1 fruit fly cellular context compared by ENCODE assay signal in genomic region chr2L:1462136-1462535, dm6.
TF ChIP-seq lines count a peak whose summit lies in the region.

No protein-coding gene starts in this region.

TF ChIP-seq in whole organism, embryonic, 481 proteins besides CTCF, POLR2A, EP300 and RAD21 (continued from another document and continues in another):
- TF ChIP-seq ken (GFP tag; IDR thresholded peaks at IDR 0.05; lab: Robert Waterston, UW): peak; percentile 45; the same call in 2 of the 3 replicates
- TF ChIP-seq bcd (GFP tag; optimal IDR thresholded peaks at IDR 0.05; lab: Kevin White, UChicago): no peak
- TF ChIP-seq Neu2 (GFP tag; optimal IDR thresholded peaks at IDR 0.05; lab: Kevin White, UChicago; ENCODE audit: borderline replicate concordance): no peak
- TF ChIP-seq CG3407 (GFP tag; optimal IDR thresholded peaks at IDR 0.05; lab: Kevin White, UChicago): peak; percentile 49
- no peak for TF ChIP-seq pho (GFP tag; optimal IDR thresholded peaks at IDR 0.05; lab: Kevin White, UChicago)
- peak; percentile 53; the same call in 1 of the 2 replicates for TF ChIP-seq ranshi (GFP tag; IDR thresholded peaks at IDR 0.05; lab: Robert Waterston, UW)
- peak; percentile 34 for TF ChIP-seq CG12942 (GFP tag; optimal IDR thresholded peaks at IDR 0.05; lab: Kevin White, UChicago)
- TF ChIP-seq Dip3 (GFP tag; optimal IDR thresholded peaks at IDR 0.05; lab: Kevin White, UChicago): no peak
- no peak for TF ChIP-seq Hey (tag; optimal IDR thresholded peaks at IDR 0.05; lab: Kevin White, UChicago)
- no peak for TF ChIP-seq caup (GFP tag; optimal IDR thresholded peaks at IDR 0.05; lab: Kevin White, UChicago; ENCODE audit: severe bottlenecking)
- peak; percentile 80 for TF ChIP-seq CG17829 (tag; optimal IDR thresholded peaks at IDR 0.05; lab: Kevin White, UChicago)
- TF ChIP-seq CG31388 (GFP tag; optimal IDR thresholded peaks at IDR 0.05; lab: Kevin White, UChicago): no peak
- peak; percentile 18 to 46 for TF ChIP-seq Pdp1 (GFP tag; optimal IDR thresholded peaks at IDR 0.05; lab: Kevin White, UChicago)
- TF ChIP-seq CG7963 (GFP tag; IDR thresholded peaks at IDR 0.05; lab: Robert Waterston, UW; ENCODE audit: partially characterized antibody): no peak
- TF ChIP-seq CG30431 (GFP tag; optimal IDR thresholded peaks at IDR 0.05; lab: Kevin White, UChicago): peak; percentile 4
- peak; percentile 96 for TF ChIP-seq CG2129 (GFP tag; IDR thresholded peaks at IDR 0.05; lab: Robert Waterston, UW; ENCODE audit: partially characterized antibody)
- TF ChIP-seq wdn (GFP tag; IDR thresholded peaks at IDR 0.05; lab: Robert Waterston, UW): no peak
- no peak for TF ChIP-seq CG15514 (GFP tag; optimal IDR thresholded peaks at IDR 0.05; lab: Kevin White, UChicago)
- no peak for TF ChIP-seq CG10321 (GFP tag; IDR thresholded peaks at IDR 0.05; lab: Robert Waterston, UW)
- TF ChIP-seq Dek (tag; optimal IDR thresholded peaks at IDR 0.05; lab: Kevin White, UChicago): no peak
- TF ChIP-seq ase (GFP tag; IDR thresholded peaks at IDR 0.05; lab: Robert Waterston, UW): no peak
- no peak for TF ChIP-seq Ssrp (tag; optimal IDR thresholded peaks at IDR 0.05; lab: Kevin White, UChicago)
- no peak for TF ChIP-seq D19B (GFP tag; optimal IDR thresholded peaks at IDR 0.05; lab: Kevin White, UChicago)
- TF ChIP-seq CG8944 (GFP tag; optimal IDR thresholded peaks at IDR 0.05; lab: Kevin White, UChicago): peak; percentile 50
- TF ChIP-seq CG2116 (GFP tag; optimal IDR thresholded peaks at IDR 0.05; lab: Kevin White, UChicago): peak; percentile 34
- peak; percentile 79 for TF ChIP-seq CG12391 (tag; optimal IDR thresholded peaks at IDR 0.05; lab: Kevin White, UChicago)
- TF ChIP-seq fd96Cb (tag; optimal IDR thresholded peaks at IDR 0.05; lab: Kevin White, UChicago): peak; percentile 40
- TF ChIP-seq CG10959 (GFP tag; IDR thresholded peaks at IDR 0.05; lab: Robert Waterston, UW): peak; percentile 86
- TF ChIP-seq CG10366 (GFP tag; IDR thresholded peaks at IDR 0.05; lab: Robert Waterston, UW): peak; percentile 40
- peak; percentile 11 for TF ChIP-seq CG6813 (GFP tag; optimal IDR thresholded peaks at IDR 0.05; lab: Kevin White, UChicago)
- peak; percentile 28 for TF ChIP-seq trem (tag; optimal IDR thresholded peaks at IDR 0.05; lab: Kevin White, UChicago)
- TF ChIP-seq CG1792 (GFP tag; optimal IDR thresholded peaks at IDR 0.05; lab: Kevin White, UChicago): no peak
- no peak for TF ChIP-seq CG12744 (GFP tag; optimal IDR thresholded peaks at IDR 0.05; lab: Kevin White, UChicago)
- TF ChIP-seq CG5245 (GFP tag; optimal IDR thresholded peaks at IDR 0.05; lab: Kevin White, UChicago): peak; percentile 23
- TF ChIP-seq dan (GFP tag; IDR thresholded peaks at IDR 0.05; lab: Robert Waterston, UW): peak; percentile 70
- TF ChIP-seq Dip2 (GFP tag; IDR thresholded peaks at IDR 0.05; lab: Robert Waterston, UW): no peak
- TF ChIP-seq CG10209 (GFP tag; optimal IDR thresholded peaks at IDR 0.05; lab: Kevin White, UChicago): peak; percentile 40
- no peak for TF ChIP-seq Nf-YC (tag; optimal IDR thresholded peaks at IDR 0.05; lab: Kevin White, UChicago)
- TF ChIP-seq D (optimal IDR thresholded peaks at IDR 0.05; lab: Kevin White, UChicago): no peak
- peak; percentile 36 for TF ChIP-seq D (GFP tag; optimal IDR thresholded peaks at IDR 0.05; lab: Kevin White, UChicago)
- TF ChIP-seq MESR4 (GFP tag; optimal IDR thresholded peaks at IDR 0.05; lab: Kevin White, UChicago): no peak
- peak; percentile 7 for TF ChIP-seq CG9876 (GFP tag; optimal IDR thresholded peaks at IDR 0.05; lab: Kevin White, UChicago)
- TF ChIP-seq CG11695 (GFP tag; IDR thresholded peaks at IDR 0.05; lab: Robert Waterston, UW): 0 out of 3 replicates have a peak, but pooled peaks have one; percentile 26
- peak; percentile 64 for TF ChIP-seq chn (GFP tag; optimal IDR thresholded peaks at IDR 0.05; lab: Kevin White, UChicago)
- no peak for TF ChIP-seq YL-1 (GFP tag; optimal IDR thresholded peaks at IDR 0.05; lab: Kevin White, UChicago)
- no peak for TF ChIP-seq eyg (GFP tag; optimal IDR thresholded peaks at IDR 0.05; lab: Kevin White, UChicago)
- TF ChIP-seq Lhr (GFP tag; optimal IDR thresholded peaks at IDR 0.05; lab: Kevin White, UChicago): peak; percentile 20
- no peak for TF ChIP-seq abd-A (tag; optimal IDR thresholded peaks at IDR 0.05; lab: Kevin White, UChicago)
- TF ChIP-seq CG1024 (GFP tag; IDR thresholded peaks at IDR 0.05; lab: Robert Waterston, UW): 0 out of 2 replicates have a peak, but pooled peaks have one; percentile 15
- no peak for TF ChIP-seq CG15479 (GFP tag; optimal IDR thresholded peaks at IDR 0.05; lab: Kevin White, UChicago)
- TF ChIP-seq btn (GFP tag; optimal IDR thresholded peaks at IDR 0.05; lab: Kevin White, UChicago): no peak
- 0 out of 2 replicates have a peak, but pooled peaks have one; percentile 19 for TF ChIP-seq Ada2b (GFP tag; IDR thresholded peaks at IDR 0.05; lab: Robert Waterston, UW)
- no peak for TF ChIP-seq pzg (GFP tag; optimal IDR thresholded peaks at IDR 0.05; lab: Kevin White, UChicago)
- peak in 1 of 3 experiments; percentile 76 for TF ChIP-seq lola (GFP tag; optimal IDR thresholded peaks at IDR 0.05; lab: Kevin White, UChicago)
- TF ChIP-seq E2f1 (GFP tag; IDR thresholded peaks at IDR 0.05; lab: Robert Waterston, UW): peak; percentile 34
- no peak for TF ChIP-seq emc (GFP tag; optimal IDR thresholded peaks at IDR 0.05; lab: Kevin White, UChicago)
- TF ChIP-seq CG1832 (GFP tag; optimal IDR thresholded peaks at IDR 0.05; lab: Kevin White, UChicago): no peak
- no peak for TF ChIP-seq tna (GFP tag; IDR thresholded peaks at IDR 0.05; lab: Robert Waterston, UW; ENCODE audit: partially characterized antibody)
- peak; percentile 31 for TF ChIP-seq CoRest (tag; optimal IDR thresholded peaks at IDR 0.05; lab: Kevin White, UChicago)
- TF ChIP-seq CG6175 (GFP tag; IDR thresholded peaks at IDR 0.05; lab: Robert Waterston, UW): no peak
- no peak for TF ChIP-seq HmgZ (tag; optimal IDR thresholded peaks at IDR 0.05; lab: Kevin White, UChicago)
- no peak for TF ChIP-seq HLH54F (GFP tag; optimal IDR thresholded peaks at IDR 0.05; lab: Kevin White, UChicago)
- TF ChIP-seq Atf-2 (GFP tag; optimal IDR thresholded peaks at IDR 0.05; lab: Kevin White, UChicago): peak; percentile 48
- no peak for TF ChIP-seq ap (GFP tag; IDR thresholded peaks at IDR 0.05; lab: Robert Waterston, UW)
- TF ChIP-seq CG8388 (GFP tag; optimal IDR thresholded peaks at IDR 0.05; lab: Kevin White, UChicago): peak; percentile 21
- peak; percentile 99 for TF ChIP-seq twi (tag; optimal IDR thresholded peaks at IDR 0.05; lab: Kevin White, UChicago)
- peak; percentile 70 for TF ChIP-seq CG15696 (tag; optimal IDR thresholded peaks at IDR 0.05; lab: Kevin White, UChicago)
- peak; percentile 81 for TF ChIP-seq ara (GFP tag; IDR thresholded peaks at IDR 0.05; lab: Robert Waterston, UW)
- TF ChIP-seq CG3838 (GFP tag; optimal IDR thresholded peaks at IDR 0.05; lab: Kevin White, UChicago): no peak
- TF ChIP-seq unc-4 (GFP tag; IDR thresholded peaks at IDR 0.05; lab: Robert Waterston, UW; ENCODE audit: partially characterized antibody): 0 out of 2 replicates have a peak, but pooled peaks have one; percentile 46
- TF ChIP-seq CG10147 (GFP tag; optimal IDR thresholded peaks at IDR 0.05; lab: Kevin White, UChicago): no peak
- TF ChIP-seq psq (GFP tag; optimal IDR thresholded peaks at IDR 0.05; lab: Kevin White, UChicago): no peak
- no peak for TF ChIP-seq dimm (GFP tag; IDR thresholded peaks at IDR 0.05; lab: Robert Waterston, UW)
- TF ChIP-seq tup (GFP tag; optimal IDR thresholded peaks at IDR 0.05; lab: Kevin White, UChicago): no peak
- TF ChIP-seq klu (GFP tag; IDR thresholded peaks at IDR 0.05; lab: Robert Waterston, UW): 0 out of 2 replicates have a peak, but pooled peaks have one; percentile 13
- peak; percentile 68 for TF ChIP-seq sens-2 (GFP tag; IDR thresholded peaks at IDR 0.05; lab: Robert Waterston, UW)
- no peak for TF ChIP-seq da (GFP tag; optimal IDR thresholded peaks at IDR 0.05; lab: Kevin White, UChicago)
- 0 out of 2 replicates have a peak, but pooled peaks have one; percentile 13 for TF ChIP-seq esg (GFP tag; conservative IDR thresholded peaks at IDR 0.05; lab: Robert Waterston, UW)
- TF ChIP-seq Gug (GFP tag; IDR thresholded peaks at IDR 0.05; lab: Robert Waterston, UW): no peak; the same call in 3 of the 4 replicates
- TF ChIP-seq CG9727 (GFP tag; optimal IDR thresholded peaks at IDR 0.05; lab: Kevin White, UChicago): peak; percentile 71
- TF ChIP-seq NfI (GFP tag; optimal IDR thresholded peaks at IDR 0.05; lab: Kevin White, UChicago): no peak
- TF ChIP-seq CG13624 (GFP tag; optimal IDR thresholded peaks at IDR 0.05; lab: Kevin White, UChicago): no peak
- TF ChIP-seq Vsx1 (GFP tag; optimal IDR thresholded peaks at IDR 0.05; lab: Kevin White, UChicago): no peak
- no peak for TF ChIP-seq cas (GFP tag; IDR thresholded peaks at IDR 0.05; lab: Robert Waterston, UW)
- no peak for TF ChIP-seq CG2889 (GFP tag; IDR thresholded peaks at IDR 0.05; lab: Robert Waterston, UW)
- TF ChIP-seq Stat92E (GFP tag; optimal IDR thresholded peaks at IDR 0.05; lab: Kevin White, UChicago): no peak
- TF ChIP-seq CG7357 (GFP tag; IDR thresholded peaks at IDR 0.05; lab: Robert Waterston, UW): peak; percentile 58; the same call in 2 of the 3 replicates
- TF ChIP-seq Fer1 (GFP tag; optimal IDR thresholded peaks at IDR 0.05; lab: Kevin White, UChicago): no peak
- TF ChIP-seq CG10462 (GFP tag; optimal IDR thresholded peaks at IDR 0.05; lab: Kevin White, UChicago): peak; percentile 43
- TF ChIP-seq CG3847 (GFP tag; IDR thresholded peaks at IDR 0.05; lab: Robert Waterston, UW): no peak
- no peak for TF ChIP-seq usp (GFP tag; optimal IDR thresholded peaks at IDR 0.05; lab: Kevin White, UChicago)
- no peak for TF ChIP-seq wek (GFP tag; optimal IDR thresholded peaks at IDR 0.05; lab: Kevin White, UChicago)
- TF ChIP-seq hb (GFP tag; IDR thresholded peaks at IDR 0.05; lab: Robert Waterston, UW; ENCODE audit: partially characterized antibody): peak; percentile 69; the same call in 2 of the 3 replicates
- no peak for TF ChIP-seq CG13123 (GFP tag; optimal IDR thresholded peaks at IDR 0.05; lab: Kevin White, UChicago)
- no peak for TF ChIP-seq zen2 (GFP tag; IDR thresholded peaks at IDR 0.05; lab: Robert Waterston, UW; ENCODE audit: partially characterized antibody)
- 0 out of 3 replicates have a peak, but pooled peaks have one; percentile 42 for TF ChIP-seq CG17361 (GFP tag; IDR thresholded peaks at IDR 0.05; lab: Robert Waterston, UW)
- TF ChIP-seq CG8290 (GFP tag; optimal IDR thresholded peaks at IDR 0.05; lab: Kevin White, UChicago): peak; percentile 34
- TF ChIP-seq CG8290 (tag; optimal IDR thresholded peaks at IDR 0.05; lab: Kevin White, UChicago): no peak
- no peak for TF ChIP-seq CG9932 (GFP tag; IDR thresholded peaks at IDR 0.05; lab: Robert Waterston, UW)
- peak; percentile 85 for TF ChIP-seq CG17328 (GFP tag; IDR thresholded peaks at IDR 0.05; lab: Robert Waterston, UW)
- no peak for TF ChIP-seq CG15073 (GFP tag; optimal IDR thresholded peaks at IDR 0.05; lab: Kevin White, UChicago)
- TF ChIP-seq zfh2 (GFP tag; optimal IDR thresholded peaks at IDR 0.05; lab: Kevin White, UChicago): no peak
- no peak for TF ChIP-seq CG18599 (GFP tag; optimal IDR thresholded peaks at IDR 0.05; lab: Kevin White, UChicago)
- TF ChIP-seq CG15011 (GFP tag; optimal IDR thresholded peaks at IDR 0.05; lab: Kevin White, UChicago): no peak
- no peak for TF ChIP-seq CG13894 (tag; optimal IDR thresholded peaks at IDR 0.05; lab: Kevin White, UChicago)
- no peak for TF ChIP-seq CG11085 (GFP tag; IDR thresholded peaks at IDR 0.05; lab: Robert Waterston, UW)
- peak; percentile 50 for TF ChIP-seq az2 (GFP tag; optimal IDR thresholded peaks at IDR 0.05; lab: Kevin White, UChicago)
- TF ChIP-seq gfzf (GFP tag; optimal IDR thresholded peaks at IDR 0.05; lab: Kevin White, UChicago): no peak
- peak; percentile 82 for TF ChIP-seq CG2202 (tag; optimal IDR thresholded peaks at IDR 0.05; lab: Kevin White, UChicago)
- TF ChIP-seq CG11247 (GFP tag; IDR thresholded peaks at IDR 0.05; lab: Robert Waterston, UW): 0 out of 2 replicates have a peak, but pooled peaks have one; percentile 31
- no peak for TF ChIP-seq HHEX (GFP tag; optimal IDR thresholded peaks at IDR 0.05; lab: Kevin White, UChicago)
- TF ChIP-seq BtbVII (GFP tag; optimal IDR thresholded peaks at IDR 0.05; lab: Kevin White, UChicago): no peak
- no peak for TF ChIP-seq hkb (optimal IDR thresholded peaks at IDR 0.05; lab: Kevin White, UChicago)
- no peak for TF ChIP-seq hkb (GFP tag; IDR thresholded peaks at IDR 0.05; lab: Robert Waterston, UW)
- TF ChIP-seq bowl (GFP tag; IDR thresholded peaks at IDR 0.05; lab: Robert Waterston, UW): no peak
- TF ChIP-seq ATbp (GFP tag; optimal IDR thresholded peaks at IDR 0.05; lab: Kevin White, UChicago): peak; percentile 11
- TF ChIP-seq ci (GFP tag; IDR thresholded peaks at IDR 0.05; lab: Robert Waterston, UW): peak; percentile 54; the same call in 1 of the 3 replicates
- no peak for TF ChIP-seq CG2199 (GFP tag; IDR thresholded peaks at IDR 0.05; lab: Robert Waterston, UW)
- peak; percentile 36 for TF ChIP-seq unpg (GFP tag; optimal IDR thresholded peaks at IDR 0.05; lab: Kevin White, UChicago)
- no peak for TF ChIP-seq Antp (GFP tag; optimal IDR thresholded peaks at IDR 0.05; lab: Kevin White, UChicago)
- peak in 1 of 2 experiments; percentile 62 for TF ChIP-seq bsh (GFP tag; optimal IDR thresholded peaks at IDR 0.05; lab: Kevin White, UChicago)
- TF ChIP-seq vvl (GFP tag; IDR thresholded peaks at IDR 0.05; lab: Robert Waterston, UW): peak; percentile 54
- TF ChIP-seq CG18011 (GFP tag; optimal IDR thresholded peaks at IDR 0.05; lab: Kevin White, UChicago): no peak
- TF ChIP-seq CG10654 (GFP tag; optimal IDR thresholded peaks at IDR 0.05; lab: Kevin White, UChicago): no peak
- TF ChIP-seq H15 (GFP tag; IDR thresholded peaks at IDR 0.05; lab: Robert Waterston, UW): peak; percentile 40; the same call in 1 of the 3 replicates
- peak; percentile 63; the same call in 1 of the 2 replicates for TF ChIP-seq chm (GFP tag; IDR thresholded peaks at IDR 0.05; lab: Robert Waterston, UW)
- peak; percentile 57 to 81 for TF ChIP-seq chif (GFP tag; optimal IDR thresholded peaks at IDR 0.05; lab: Kevin White, UChicago)
- TF ChIP-seq C15 (GFP tag; IDR thresholded peaks at IDR 0.05; lab: Robert Waterston, UW): no peak
- TF ChIP-seq gem (tag; optimal IDR thresholded peaks at IDR 0.05; lab: Kevin White, UChicago): peak; percentile 78
- peak; percentile 7 for TF ChIP-seq CG30020 (tag; optimal IDR thresholded peaks at IDR 0.05; lab: Kevin White, UChicago)
- peak; percentile 7 for TF ChIP-seq Deaf1 (tag; optimal IDR thresholded peaks at IDR 0.05; lab: Kevin White, UChicago)
- TF ChIP-seq luna (GFP tag; optimal IDR thresholded peaks at IDR 0.05; lab: Kevin White, UChicago): no peak
